Worm (Caenorhabditis elegans) whole organism, L1 larva: ENCODE measurements around the gene R11G1.2.

ENCODE experiments used
- C04F5.9 ChIP-seq: sonication (generic microtip); optimal IDR thresholded peaks from 2 replicates; lab custom pipeline; 2016; ENCODE audit warnings: missing genetic modification characterization, missing compliant biosample characterization
- C34B4.2 ChIP-seq: sonication (generic microtip); optimal IDR thresholded peaks from 2 replicates; lab custom pipeline; 2017; ENCODE audit warnings: mild to moderate bottlenecking, missing genetic modification characterization, missing compliant biosample characterization
- F16B12.6 ChIP-seq: fragments of 150-350 bp; optimal IDR thresholded peaks from 2 replicates; lab custom pipeline; 2014; ENCODE audit warnings: missing biosample characterization, missing genetic modification characterization
- aly-2 ChIP-seq: fragments of 150-350 bp; optimal IDR thresholded peaks from 2 replicates; lab custom pipeline; 2014; ENCODE audit warnings: missing biosample characterization, missing genetic modification characterization
- ama-1 ChIP-seq: fragments of 150-350 bp; optimal IDR thresholded peaks from 2 replicates; lab custom pipeline; 2014
- ceh-63 ChIP-seq: fragments of 200-800 bp; sonication (Bioruptor generic); optimal IDR thresholded peaks from 2 replicates; lab custom pipeline; 2018; ENCODE audit warnings: mild to moderate bottlenecking, missing genetic modification characterization, missing compliant biosample characterization
- ceh-82 ChIP-seq, 3 experiments: fragments of 150-350 bp in 1 of 3; sonication (generic microtip) in 2 of 3; optimal IDR thresholded peaks; 2 replicates each; lab custom pipeline; 2014 to 2017; ENCODE audit warnings: missing biosample characterization in 3 of 3, missing genetic modification characterization in 3 of 3
- dpl-1 ChIP-seq, 3 experiments: fragments of 150-350 bp in 2 of 3; sonication (generic microtip) in 1 of 3; optimal IDR thresholded peaks; 2 replicates each; lab custom pipeline; 2014 to 2017; ENCODE audit warnings: missing biosample characterization in 3 of 3, missing genetic modification characterization in 3 of 3, missing genetic modification reagents in 3 of 3
- efl-3 ChIP-seq: fragments of 200-800 bp; sonication (Bioruptor generic); optimal IDR thresholded peaks from 2 replicates; lab custom pipeline; 2018; ENCODE audit warnings: mild to moderate bottlenecking, missing genetic modification characterization, missing compliant biosample characterization
- ets-5 ChIP-seq: fragments of 200-800 bp; sonication (Bioruptor generic); IDR thresholded peaks from 2 replicates; pipeline ENCODE4 v1.3.6; 2022; ENCODE audit warnings: missing genetic modification characterization, missing compliant biosample characterization
- fkh-8 ChIP-seq: sonication (generic microtip); optimal IDR thresholded peaks from 2 replicates; lab custom pipeline; 2016; ENCODE audit warnings: mild to moderate bottlenecking, missing genetic modification characterization, missing compliant biosample characterization
- hlh-17 ChIP-seq: fragments of 200-800 bp; sonication (Bioruptor generic); optimal IDR thresholded peaks from 2 replicates; lab custom pipeline; 2018; ENCODE audit warnings: missing genetic modification characterization, mild to moderate bottlenecking, missing compliant biosample characterization, moderate library complexity, borderline replicate concordance
- irx-1 ChIP-seq: sonication (generic microtip); optimal IDR thresholded peaks from 2 replicates; lab custom pipeline; 2016; ENCODE audit warnings: missing genetic modification characterization, missing compliant biosample characterization
- lin-13 ChIP-seq: fragments of 150-350 bp; optimal IDR thresholded peaks from 2 replicates; lab custom pipeline; 2014; ENCODE audit warnings: missing biosample characterization, missing genetic modification reagents, missing genetic modification characterization
- lin-14 ChIP-seq: fragments of 200-800 bp; sonication (Bioruptor generic); optimal IDR thresholded peaks from 2 replicates; lab custom pipeline; 2018; ENCODE audit warnings: mild to moderate bottlenecking, missing genetic modification characterization, moderate library complexity, missing compliant biosample characterization
- lir-3 ChIP-seq: sonication (generic microtip); optimal IDR thresholded peaks from 2 replicates; lab custom pipeline; 2016; ENCODE audit warnings: mild to moderate bottlenecking, missing genetic modification characterization, moderate library complexity, missing compliant biosample characterization; ENCODE audit not compliant: poor library complexity
- lsy-2 ChIP-seq, 2 experiments: fragments of 150-350 bp; optimal IDR thresholded peaks; 2 replicates each; lab custom pipeline; 2014; ENCODE audit warnings: missing biosample characterization in 2 of 2, missing genetic modification characterization in 2 of 2
- mdl-1 ChIP-seq, 2 experiments: fragments of 150-350 bp; optimal IDR thresholded peaks; 2 replicates each; lab custom pipeline; 2014 to 2017; ENCODE audit warnings: missing biosample characterization in 2 of 2, missing genetic modification characterization in 2 of 2, inconsistent platforms in 1 of 2
- mef-2 ChIP-seq: fragments of 150-350 bp; optimal IDR thresholded peaks from 2 replicates; lab custom pipeline; 2014; ENCODE audit warnings: missing biosample characterization, missing genetic modification characterization
- nhr-28 ChIP-seq: fragments of 150-350 bp; optimal IDR thresholded peaks from 2 replicates; lab custom pipeline; 2014; ENCODE audit warnings: missing biosample characterization, missing genetic modification characterization
- nhr-47 ChIP-seq: sonication (generic microtip); optimal IDR thresholded peaks from 2 replicates; lab custom pipeline; 2016; ENCODE audit warnings: mild to moderate bottlenecking, missing genetic modification characterization, moderate library complexity, missing compliant biosample characterization
- nhr-71 ChIP-seq: sonication (generic microtip); optimal IDR thresholded peaks from 2 replicates; lab custom pipeline; 2016; ENCODE audit warnings: mild to moderate bottlenecking, missing genetic modification characterization, moderate library complexity, missing compliant biosample characterization
- nhr-77 ChIP-seq: fragments of 150-350 bp; optimal IDR thresholded peaks from 2 replicates; lab custom pipeline; 2014; ENCODE audit warnings: missing biosample characterization, missing genetic modification characterization
- nhr-84 ChIP-seq: sonication (generic microtip); optimal IDR thresholded peaks from 2 replicates; lab custom pipeline; 2017; ENCODE audit warnings: missing biosample characterization, missing genetic modification characterization
- nhr-85 ChIP-seq: sonication (generic microtip); peaks from one replicate; lab custom pipeline; 2016; ENCODE audit warnings: missing genetic modification characterization, inconsistent platforms, missing compliant biosample characterization
- pag-3 ChIP-seq: sonication (generic microtip); optimal IDR thresholded peaks from 2 replicates; lab custom pipeline; 2017; ENCODE audit warnings: missing genetic modification characterization, mild to moderate bottlenecking, missing compliant biosample characterization, antibody characterized with exemption, borderline replicate concordance; ENCODE audit not compliant: insufficient read depth
- rnt-1 ChIP-seq: sonication (generic microtip); optimal IDR thresholded peaks from 2 replicates; lab custom pipeline; 2016; ENCODE audit warnings: mild to moderate bottlenecking, missing genetic modification characterization, moderate library complexity, missing compliant biosample characterization
- skn-1 ChIP-seq: fragments of 150-350 bp; optimal IDR thresholded peaks from 2 replicates; lab custom pipeline; 2014; ENCODE audit warnings: missing biosample characterization, missing genetic modification characterization
- snpc-4 ChIP-seq: fragments of 150-350 bp; optimal IDR thresholded peaks from 2 replicates; lab custom pipeline; 2014; ENCODE audit warnings: missing biosample characterization, missing genetic modification characterization
- sox-4 ChIP-seq: sonication (generic microtip); optimal IDR thresholded peaks from 2 replicates; lab custom pipeline; 2016; ENCODE audit warnings: missing genetic modification characterization, missing compliant biosample characterization
- tlp-1 ChIP-seq: fragments of 150-350 bp; optimal IDR thresholded peaks from 2 replicates; lab custom pipeline; 2014; ENCODE audit warnings: missing biosample characterization, missing genetic modification characterization
- unc-130 ChIP-seq: fragments of 150-350 bp; optimal IDR thresholded peaks from 2 replicates; lab custom pipeline; 2017; ENCODE audit warnings: missing biosample characterization, missing genetic modification characterization, inconsistent platforms
- ztf-4 ChIP-seq: fragments of 150-350 bp; optimal IDR thresholded peaks from 2 replicates; lab custom pipeline; 2014; ENCODE audit warnings: missing biosample characterization, missing genetic modification characterization

R11G1.2 gene

DNA sequence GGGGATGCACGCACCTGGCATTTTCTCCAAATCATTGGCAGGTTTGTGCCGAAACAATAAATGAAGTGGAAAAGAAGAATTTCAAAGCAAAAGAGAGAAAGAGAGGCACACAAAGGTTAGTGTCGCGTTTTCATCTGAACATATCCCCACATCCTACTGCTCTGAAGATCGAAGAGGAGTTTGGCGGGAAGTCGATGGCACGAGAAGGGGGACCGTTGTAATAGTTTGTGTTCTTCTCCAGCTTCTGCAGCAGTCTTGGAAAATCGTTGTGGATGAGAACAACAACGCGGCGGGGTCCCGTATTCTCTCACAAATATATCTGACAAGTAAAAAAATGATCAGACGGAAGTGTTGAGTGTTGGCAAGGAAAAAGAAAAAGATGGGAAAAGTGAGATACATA, 4.5 kb upstream of the R11G1.2 start:
- peak; percentile 32 for TF ChIP-seq nhr-71 (tag; lab: Kevin White, UChicago)
- no peak for TF ChIP-seq ets-5 (GFP tag; lab: Robert Waterston, UW)
- TF ChIP-seq lin-14: peak; percentile 77
- peak; percentile 40 for TF ChIP-seq rnt-1
- peak; percentile 85 for TF ChIP-seq pag-3 (tag; lab: Kevin White, UChicago)
- no peak for TF ChIP-seq nhr-28
- TF ChIP-seq, all 84 proteins: peak for 4

DNA sequence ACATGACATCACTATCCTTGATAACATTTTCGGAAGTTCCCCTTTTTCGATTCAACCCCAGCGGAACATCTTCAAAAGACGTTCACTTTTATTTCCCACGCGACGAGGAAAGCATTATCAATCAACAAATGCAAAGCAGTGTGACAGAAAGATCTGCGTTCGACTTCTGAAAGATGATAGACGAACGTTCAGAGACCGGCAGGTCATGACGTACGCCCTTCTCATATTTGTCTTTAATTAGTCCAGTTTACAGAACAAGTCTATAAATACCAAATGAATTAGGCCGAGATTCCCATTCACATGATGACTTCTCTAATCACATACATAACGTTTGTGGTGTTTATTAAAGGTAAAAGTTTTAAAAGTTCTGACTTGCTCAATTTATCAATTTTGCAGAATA, 4.2 kb downstream of the R11G1.2 start, which contains the start of gene R11G1.11:
TSS of gene R11G1.11 (plus strand) at position 301 of the 400 bp plus-strand sequence.
- TF ChIP-seq C34B4.2 (tag; lab: Kevin White, UChicago): no peak

DNA sequence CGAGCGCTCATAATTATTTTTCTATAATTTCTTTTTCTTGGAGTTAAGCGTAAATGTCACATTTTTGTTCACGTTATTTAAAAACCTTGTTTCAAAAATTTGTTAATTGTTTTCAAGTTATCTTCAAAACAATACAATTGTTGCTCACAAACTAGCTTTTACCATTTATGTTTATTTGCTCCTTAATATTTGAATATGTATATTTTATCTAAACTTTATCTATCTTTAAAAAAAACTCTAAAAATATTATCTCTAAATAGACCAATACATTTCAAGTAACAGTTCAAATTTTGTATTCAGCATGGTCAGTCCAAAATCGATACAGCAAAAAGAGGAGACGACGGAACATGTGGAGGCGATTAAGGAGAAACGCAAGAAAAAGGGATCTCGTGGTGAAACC, 5.6 kb downstream of the R11G1.2 start, which contains the start of gene R11G1.7:
TSS of gene R11G1.7 (plus strand) at position 301 of the 400 bp plus-strand sequence.
- TF ChIP-seq nhr-71 (tag; lab: Kevin White, UChicago): no peak
- TF ChIP-seq nhr-84 (tag; lab: Kevin White, UChicago): no peak
- TF ChIP-seq ztf-4: no peak
- no peak for TF ChIP-seq skn-1 (tag; lab: Kevin White, UChicago)
- TF ChIP-seq unc-130 (tag; lab: Kevin White, UChicago): no peak
- no peak for TF ChIP-seq lir-3
- TF ChIP-seq mef-2 (tag; lab: Kevin White, UChicago): no peak
- TF ChIP-seq mdl-1 (tag; optimal IDR thresholded peaks at IDR 0.05; lab: Kevin White, UChicago): no peak
- no peak for TF ChIP-seq lin-13 (GFP tag; lab: Kevin White, UChicago)
- TF ChIP-seq hlh-17 (GFP tag; lab: Kevin White, UChicago): no peak
- no peak for TF ChIP-seq irx-1 (tag; lab: Kevin White, UChicago)
- no peak for TF ChIP-seq nhr-47 (tag; lab: Kevin White, UChicago)

DNA sequence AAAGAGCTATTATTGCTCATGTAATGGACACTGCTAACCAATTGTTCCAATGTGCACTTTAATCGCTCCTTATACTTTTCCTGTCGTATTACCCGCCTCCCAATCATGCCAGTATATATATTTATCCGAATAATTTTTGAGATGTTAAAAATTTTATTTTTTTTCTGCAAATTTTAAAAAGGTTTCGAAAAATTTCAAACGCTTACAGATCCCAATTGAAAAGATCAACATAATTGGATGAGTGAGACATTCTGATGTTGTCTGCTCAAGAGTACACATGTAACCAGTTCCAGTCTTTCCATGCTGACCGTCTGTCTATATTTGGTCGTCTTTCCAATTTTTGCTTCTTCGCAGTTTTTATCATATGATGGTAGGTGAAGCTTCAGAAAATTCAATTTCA, 8.8 kb downstream of the R11G1.2 start, which contains the start of gene R11G1.1:
TSS of gene R11G1.1 (plus strand) at position 301 of the 400 bp plus-strand sequence.
- TF ChIP-seq aly-2 (tag; lab: Kevin White, UChicago) (no peak), lsy-2 (tag; optimal IDR thresholded peaks at IDR 0.05; lab: Kevin White, UChicago) (no peak), nhr-77 (no peak), C04F5.9 (no peak), efl-3 (GFP tag; lab: Kevin White, UChicago) (no peak), nhr-47 (tag; lab: Kevin White, UChicago) (no peak), F16B12.6 (no peak), snpc-4 (tag; lab: Kevin White, UChicago) (no peak), ama-1 (lab: Kevin White, UChicago) (no peak), sox-4 (tag; lab: Kevin White, UChicago) (no peak)

DNA sequence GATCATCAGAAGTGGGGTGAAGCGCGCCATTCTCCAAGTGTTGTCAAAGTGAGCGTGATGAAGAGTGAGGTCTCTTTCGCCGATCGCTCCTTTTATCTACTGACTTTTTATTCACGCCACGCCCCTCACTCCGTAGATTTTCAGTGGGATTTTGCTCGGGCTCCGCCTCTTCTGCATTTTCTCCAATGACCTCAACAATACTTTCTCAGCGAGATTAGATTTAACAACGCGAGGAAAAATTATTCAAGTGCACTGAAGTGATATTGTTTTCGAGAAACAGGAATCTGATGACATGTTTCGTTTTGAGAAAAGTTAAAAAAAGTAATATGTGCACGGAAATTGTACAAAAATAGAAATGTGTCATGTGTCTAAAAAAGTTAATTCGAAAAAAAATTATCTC, 18.4 kb downstream of the R11G1.2 start, which contains the start of gene snet-1:
TSS of gene snet-1 (minus strand) at position 101 of the 400 bp plus-strand sequence.
- TF ChIP-seq ceh-63 (GFP tag; lab: Kevin White, UChicago): no peak
- TF ChIP-seq ceh-82 (tag; optimal IDR thresholded peaks at IDR 0.05; lab: Kevin White, UChicago): no peak
- peak; percentile 17 for TF ChIP-seq nhr-71 (tag; lab: Kevin White, UChicago)
- TF ChIP-seq dpl-1 (GFP tag; optimal IDR thresholded peaks at IDR 0.05; lab: Kevin White, UChicago): no peak
- TF ChIP-seq unc-130 (tag; lab: Kevin White, UChicago): no peak
- TF ChIP-seq fkh-8 (tag; lab: Kevin White, UChicago): peak; percentile 34
- TF ChIP-seq tlp-1 (tag; lab: Kevin White, UChicago): no peak
- peak; percentile 35 for TF ChIP-seq sox-4 (tag; lab: Kevin White, UChicago)
- TF ChIP-seq, all 84 proteins: peak for 3

DNA sequence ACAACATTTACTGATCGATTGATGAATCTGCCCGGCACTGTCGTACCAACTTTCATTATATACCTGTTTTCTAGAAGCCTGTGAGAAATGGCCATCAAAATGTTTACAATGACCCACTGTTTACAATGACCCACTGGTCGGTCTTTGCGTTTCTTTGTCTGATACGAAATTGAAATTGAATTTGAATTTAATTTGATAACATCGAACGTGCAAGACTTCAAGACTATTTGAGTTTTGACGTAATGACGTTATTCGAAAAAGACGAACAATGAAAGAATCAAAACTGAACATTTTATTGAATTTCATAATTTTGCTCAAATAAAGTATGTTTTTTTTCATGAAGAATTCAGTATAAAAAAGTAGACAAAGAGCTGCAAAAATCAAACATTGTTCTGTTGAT, 21.6 kb downstream of the R11G1.2 start, which contains the start of gene C02F12.5:
TSS of gene C02F12.5 (minus strand) at position 101 of the 400 bp plus-strand sequence.
- TF ChIP-seq nhr-85 (tag; lab: Kevin White, UChicago) (peak; percentile 35), hlh-17 (GFP tag; lab: Kevin White, UChicago) (no peak)
